Worm (Caenorhabditis elegans) whole organism, midembryonic: Measurements from ENCODE around the gene peli-1.

ENCODE experiments used
- cog-1 ChIP-seq: sonication (generic microtip); optimal IDR thresholded peaks from 2 replicates; lab custom pipeline; 2016; ENCODE audit warnings: missing genetic modification characterization, missing compliant biosample characterization
- flt-1 ChIP-seq: fragments of 200-800 bp; sonication (Bioruptor generic); IDR thresholded peaks from 2 replicates; pipeline ENCODE4 v1.3.6; 2022; ENCODE audit warnings: missing genetic modification characterization, missing compliant biosample characterization
- med-1 ChIP-seq: sonication (generic microtip); optimal IDR thresholded peaks from 2 replicates; lab custom pipeline; 2017; ENCODE audit warnings: missing genetic modification characterization, mild to moderate bottlenecking, missing compliant biosample characterization, antibody characterized with exemption, missing genetic modification reagents; ENCODE audit not compliant: insufficient read depth
- tab-1 ChIP-seq: fragments of 200-800 bp; sonication (Bioruptor generic); IDR thresholded peaks from 2 replicates; pipeline ENCODE4 v1.3.6; 2022; ENCODE audit warnings: missing genetic modification characterization, missing compliant biosample characterization

DNA sequence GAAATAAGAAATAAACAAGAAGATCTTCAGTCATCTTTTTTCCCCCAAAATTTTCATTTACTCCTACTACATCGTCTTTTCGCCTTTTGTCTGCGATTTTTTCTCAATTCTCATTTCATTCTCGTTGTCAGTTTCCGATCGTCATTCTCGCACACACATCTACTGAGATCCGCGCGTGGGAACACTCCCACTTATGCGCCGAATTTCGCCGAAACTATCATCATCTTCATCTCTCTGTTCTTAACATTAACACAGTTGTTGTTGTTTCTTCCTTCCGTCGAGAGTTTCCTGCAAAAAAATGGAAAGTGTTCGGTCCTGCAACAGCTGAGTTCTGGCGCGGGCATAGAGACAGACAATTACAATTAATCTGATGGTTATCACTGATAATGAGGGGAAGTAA, 8.0 kb upstream of the peli-1 start:
- no peak for TF ChIP-seq cog-1 (tag; lab: Kevin White, UChicago)
- TF ChIP-seq med-1 (GFP tag; lab: Kevin White, UChicago), result no peak
- TF ChIP-seq flt-1, result no peak
- no peak for TF ChIP-seq tab-1 (GFP tag; lab: Robert Waterston, UW)
